Fruit fly (Drosophila melanogaster): ENCODE results near the gene APC7.

APC7 gene

DNA sequence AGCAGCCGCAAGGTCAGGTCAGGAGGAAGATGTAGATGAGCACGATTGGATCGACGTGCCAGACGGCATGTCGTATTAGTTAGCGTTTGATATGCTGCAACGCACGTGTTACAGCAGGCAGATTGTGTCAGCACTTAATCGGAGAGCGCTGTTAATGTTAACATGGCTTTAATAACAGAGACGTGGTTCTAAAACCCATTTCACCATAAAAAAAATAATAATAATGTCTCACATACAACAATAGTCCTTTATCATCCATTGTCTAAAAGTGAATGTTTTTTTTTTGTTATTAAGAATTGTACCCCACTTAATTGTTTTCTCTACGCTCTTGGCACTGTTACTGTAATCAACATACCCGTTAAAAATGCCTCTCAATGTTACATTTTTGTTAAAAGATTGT, 2.3 kb downstream of the APC7 start (continued):
- peak; percentile 94 for TF ChIP-seq CG18476 (GFP tag; optimal IDR thresholded peaks at IDR 0.05)
- TF ChIP-seq pzg (GFP tag; optimal IDR thresholded peaks at IDR 0.05) = peak; percentile 72
- no peak for TF ChIP-seq Lpt (GFP tag; optimal IDR thresholded peaks at IDR 0.05)
- no peak for TF ChIP-seq mld (GFP tag; IDR thresholded peaks at IDR 0.05; ENCODE audit: partially characterized antibody)
- TF ChIP-seq lola (GFP tag; optimal IDR thresholded peaks at IDR 0.05) = no peak
- TF ChIP-seq tio (GFP tag; optimal IDR thresholded peaks at IDR 0.05) = no peak
- peak; percentile 90 for TF ChIP-seq CG9727 (GFP tag; optimal IDR thresholded peaks at IDR 0.05)
- TF ChIP-seq Dip2 (GFP tag; IDR thresholded peaks at IDR 0.05) = peak; percentile 59; the same call in 1 of the 2 replicates
- TF ChIP-seq maf-S (GFP tag; optimal IDR thresholded peaks at IDR 0.05) = no peak
- TF ChIP-seq bab2 (GFP tag; optimal IDR thresholded peaks at IDR 0.05) = peak; percentile 86
- TF ChIP-seq sens (GFP tag) = peak; percentile 96
- no peak for TF ChIP-seq Elba2 (GFP tag; optimal IDR thresholded peaks at IDR 0.05)
- peak; percentile 36 for TF ChIP-seq CG17186 (GFP tag; optimal IDR thresholded peaks at IDR 0.05)
- peak; percentile 98 for TF ChIP-seq Ada2b (GFP tag; IDR thresholded peaks at IDR 0.05)
- peak; percentile 86 for TF ChIP-seq CkIIα-i1 (GFP tag; IDR thresholded peaks at IDR 0.05)
- peak; percentile 7 for TF ChIP-seq MESR4 (GFP tag; optimal IDR thresholded peaks at IDR 0.05)
- TF ChIP-seq Sry-β (GFP tag; optimal IDR thresholded peaks at IDR 0.05) = no peak
- no peak for TF ChIP-seq Atf3 (GFP tag; optimal IDR thresholded peaks at IDR 0.05)
- no peak for TF ChIP-seq CG1832 (GFP tag; optimal IDR thresholded peaks at IDR 0.05)
- TF ChIP-seq ac (GFP tag; optimal IDR thresholded peaks at IDR 0.05) = no peak
- peak; percentile 73 for TF ChIP-seq Myb (GFP tag; optimal IDR thresholded peaks at IDR 0.05)
- TF ChIP-seq Stat92E (GFP tag; optimal IDR thresholded peaks at IDR 0.05) = peak in 1 of 3 experiments; percentile 20
- TF ChIP-seq CG10209 (GFP tag; optimal IDR thresholded peaks at IDR 0.05) = peak; percentile 92
- peak; percentile 72 for TF ChIP-seq CG12769 (tag; optimal IDR thresholded peaks at IDR 0.05)
- TF ChIP-seq Six4 (GFP tag; optimal IDR thresholded peaks at IDR 0.05) = peak; percentile 83
- TF ChIP-seq Fer1 (GFP tag; optimal IDR thresholded peaks at IDR 0.05) = peak; percentile 85
- peak; percentile 56 for TF ChIP-seq CG7928 (GFP tag; optimal IDR thresholded peaks at IDR 0.05)
- peak; percentile 20 for TF ChIP-seq gfzf (GFP tag; optimal IDR thresholded peaks at IDR 0.05)
- peak; percentile 53; the same call in 1 of the 2 replicates for TF ChIP-seq Bgb (GFP tag; IDR thresholded peaks at IDR 0.05; ENCODE audit: partially characterized antibody)
- TF ChIP-seq H2.0 (GFP tag; IDR thresholded peaks at IDR 0.05) = no peak
- TF ChIP-seq hth (optimal IDR thresholded peaks at IDR 0.05) = no peak
- TF ChIP-seq dan (GFP tag; IDR thresholded peaks at IDR 0.05) = peak; percentile 56; the same call in 1 of the 2 replicates
- TF ChIP-seq exex (tag; optimal IDR thresholded peaks at IDR 0.05) = peak; percentile 71
- TF ChIP-seq aop (GFP tag; IDR thresholded peaks at IDR 0.05) = peak; percentile 90
- no peak for TF ChIP-seq grau (tag; optimal IDR thresholded peaks at IDR 0.05)
- TF ChIP-seq p53 (GFP tag; optimal IDR thresholded peaks at IDR 0.05) = peak; percentile 65
- TF ChIP-seq CG14441 (GFP tag; IDR thresholded peaks at IDR 0.05) = peak; percentile 98
- TF ChIP-seq CG2889 (GFP tag; IDR thresholded peaks at IDR 0.05) = no peak
- no peak for TF ChIP-seq CG7556 (GFP tag; optimal IDR thresholded peaks at IDR 0.05)
- TF ChIP-seq Side (GFP tag; optimal IDR thresholded peaks at IDR 0.05) = peak; percentile 90
- peak; percentile 97 for TF ChIP-seq so (GFP tag; IDR thresholded peaks at IDR 0.05)
- TF ChIP-seq gsb (GFP tag; IDR thresholded peaks at IDR 0.05) = peak; percentile 97
- no peak for TF ChIP-seq sd (tag; optimal IDR thresholded peaks at IDR 0.05)
- TF ChIP-seq cato (GFP tag; optimal IDR thresholded peaks at IDR 0.05; ENCODE audit: borderline replicate concordance) = peak; percentile 70
- no peak for TF ChIP-seq CG32767 (GFP tag; IDR thresholded peaks at IDR 0.05)
- TF ChIP-seq CG12391 (tag; optimal IDR thresholded peaks at IDR 0.05) = no peak
- no peak for TF ChIP-seq pho (GFP tag; optimal IDR thresholded peaks at IDR 0.05)
- no peak for TF ChIP-seq CG1529 (GFP tag; optimal IDR thresholded peaks at IDR 0.05)
- TF ChIP-seq CG11696 (GFP tag; IDR thresholded peaks at IDR 0.05) = peak; percentile 94
- no peak for TF ChIP-seq seq (GFP tag; IDR thresholded peaks at IDR 0.05)
- TF ChIP-seq nmo (GFP tag; optimal IDR thresholded peaks at IDR 0.05) = peak; percentile 87

Measured in whole organism, embryonic.